Worm (Caenorhabditis elegans): ENCODE measurements around the gene B0454.6.

- TF ChIP-seq him-1 (tag; optimal IDR thresholded peaks at IDR 0.05) = no peak
- TF ChIP-seq W03F9.2 (tag; optimal IDR thresholded peaks at IDR 0.05) = no peak
These were observed 21.1 kb downstream of the B0454.6 start for ce11 chrII:3053689-3054088.
